Fruit fly (Drosophila melanogaster) S2 (cell line): ENCODE data around the gene CG45067.

ENCODE experiments used
- CG8478 ChIP-seq: fragments of >200 bp; optimal IDR thresholded peaks from 2 replicates; lab custom pipeline; 2018
- CTCF ChIP-seq, 2 experiments: fragments of >200 bp; optimal IDR thresholded peaks; 2 replicates each; lab custom pipeline; 2018

- TF ChIP-seq CTCF (optimal IDR thresholded peaks at IDR 0.05; lab: Kevin White, UChicago) (no peak), CG8478 (lab: Kevin White, UChicago) (no peak)
Observed at dm6 chr3L:3098778-3099429, 15.4 kb downstream of the CG45067 start.
